Worm (Caenorhabditis elegans): ENCODE results near the gene sru-45.

DNA sequence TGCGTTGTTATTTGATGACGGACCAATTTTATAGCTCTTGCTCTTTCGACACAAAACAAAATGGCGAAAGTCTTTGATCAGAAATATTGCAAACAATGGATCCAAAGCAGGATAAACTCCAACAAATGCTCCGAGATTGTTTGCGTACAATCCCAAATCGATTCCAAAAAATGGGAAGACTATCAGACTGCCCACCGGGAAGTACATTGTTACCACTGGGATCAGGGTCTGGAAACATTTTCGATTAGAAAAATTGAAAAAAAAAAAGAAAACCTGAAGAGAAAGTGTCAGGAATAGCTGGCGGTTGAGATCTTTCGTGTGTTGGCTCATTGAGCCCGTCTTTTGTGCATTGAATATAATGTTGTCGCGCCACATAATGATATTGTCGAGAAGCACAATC lies 15.3 kb downstream of the sru-45 start:
- TF ChIP-seq tbx-11 (GFP tag; IDR thresholded peaks at IDR 0.05) (no peak), ama-1 (optimal IDR thresholded peaks at IDR 0.05) (no peak), tra-4 (tag; optimal IDR thresholded peaks at IDR 0.05) (no peak), flt-1 (GFP tag; IDR thresholded peaks at IDR 0.05) (no peak), pes-1 (GFP tag; IDR thresholded peaks at IDR 0.05) (no peak), hmbx-1 (tag; optimal IDR thresholded peaks at IDR 0.05) (no peak), ets-7 (tag; optimal IDR thresholded peaks at IDR 0.05) (no peak), hmg-4 (GFP tag; optimal IDR thresholded peaks at IDR 0.05) (no peak), ceh-36 (tag; optimal IDR thresholded peaks at IDR 0.05) (no peak)

Data from whole organism, early embryonic.